Fruit fly (Drosophila melanogaster): ENCODE measurements around the gene ApepP.

DNA sequence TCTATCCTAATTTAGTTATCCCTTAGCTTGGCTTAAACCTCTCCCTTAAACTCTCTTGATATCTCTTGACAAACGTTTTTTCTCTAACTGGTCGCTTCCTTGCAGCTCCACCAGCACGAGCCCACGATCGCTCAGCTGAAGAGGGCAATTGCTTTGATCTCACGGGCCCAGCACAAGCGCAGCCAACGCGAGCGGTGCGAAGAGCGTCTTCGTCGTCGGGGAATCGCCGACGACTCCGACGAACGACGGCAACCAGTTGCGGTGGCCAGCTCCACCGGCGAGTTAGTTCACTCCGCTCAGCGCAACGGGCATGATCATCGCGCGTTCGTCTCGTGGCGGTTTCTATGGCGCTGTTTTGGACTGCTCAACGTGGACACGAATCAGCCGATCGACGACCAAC, 29.3 kb downstream of the ApepP start:
- peak; percentile 4 for TF ChIP-seq br (GFP tag; optimal IDR thresholded peaks at IDR 0.05)
- TF ChIP-seq usp (GFP tag; optimal IDR thresholded peaks at IDR 0.05) = no peak
- TF ChIP-seq dsf (GFP tag; optimal IDR thresholded peaks at IDR 0.05; ENCODE audit: borderline replicate concordance) = no peak
- TF ChIP-seq lola (GFP tag; optimal IDR thresholded peaks at IDR 0.05) = no peak
- TF ChIP-seq psq (GFP tag; optimal IDR thresholded peaks at IDR 0.05) = no peak
- no peak for TF ChIP-seq Myc (optimal IDR thresholded peaks at IDR 0.05)
- TF ChIP-seq pan (optimal IDR thresholded peaks at IDR 0.05) = no peak
- no peak for TF ChIP-seq CG9705 (GFP tag; optimal IDR thresholded peaks at IDR 0.05)
- TF ChIP-seq Hr78 (GFP tag; optimal IDR thresholded peaks at IDR 0.05) = no peak
- TF ChIP-seq Mio (GFP tag; optimal IDR thresholded peaks at IDR 0.05) = no peak
- no peak for TF ChIP-seq Hnf4 (GFP tag; optimal IDR thresholded peaks at IDR 0.05)
- no peak for TF ChIP-seq jim (GFP tag; optimal IDR thresholded peaks at IDR 0.05)
- no peak for TF ChIP-seq OdsH (GFP tag; optimal IDR thresholded peaks at IDR 0.05)
